Worm (Caenorhabditis elegans): ENCODE data around the gene C25E10.11.

DNA sequence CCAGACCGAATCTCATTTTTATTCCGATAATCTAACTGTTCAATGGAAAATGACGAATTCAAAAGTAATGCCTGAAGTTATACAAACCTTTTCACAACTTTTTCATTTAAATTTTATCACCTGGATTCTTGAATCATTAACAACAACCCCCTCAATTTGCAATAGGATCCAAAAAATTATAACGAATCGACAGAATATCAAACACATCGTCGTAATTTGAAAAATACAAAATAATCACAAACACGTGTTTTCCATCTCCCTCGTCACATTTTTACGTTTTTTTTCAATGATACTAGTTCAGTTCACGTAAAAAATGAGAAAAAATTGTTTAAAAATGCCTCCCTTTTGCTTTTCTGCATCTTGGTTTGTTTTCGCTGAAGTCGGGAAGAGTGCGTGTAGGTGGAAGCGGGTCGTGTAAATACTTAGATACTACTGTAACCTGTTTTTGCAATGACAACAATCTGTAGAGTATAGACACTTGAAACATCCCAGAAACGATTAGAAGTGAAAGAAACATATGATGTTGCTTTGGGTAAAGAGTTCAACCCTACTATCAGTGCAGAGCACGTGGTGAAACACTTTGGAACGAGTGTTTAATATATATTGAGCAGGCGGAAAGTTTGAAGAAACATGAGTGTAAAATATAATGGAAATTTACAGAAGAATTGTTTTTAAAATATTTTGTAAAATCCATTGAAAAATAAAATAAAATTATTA, 15.0 kb upstream of the C25E10.11 start, which contains the start of gene oac-50:
- TF ChIP-seq ceh-48 (tag; optimal IDR thresholded peaks at IDR 0.05): no peak
- TF ChIP-seq tbx-2 (tag; optimal IDR thresholded peaks at IDR 0.05): no peak
- no peak for TF ChIP-seq eyg-1 (tag; optimal IDR thresholded peaks at IDR 0.05)
- TF ChIP-seq unc-86 (tag; optimal IDR thresholded peaks at IDR 0.05): no peak

Measured in whole organism, late embryonic.